Fruit fly (Drosophila melanogaster) whole organism, wandering third instar larva: ENCODE results near the gene Mpi.

Experiments used
- pan ChIP-seq: fragments of >200 bp; optimal IDR thresholded peaks from 2 replicates; lab custom pipeline; 2017
- woc ChIP-seq: sonication (Bioruptor generic); optimal IDR thresholded peaks from 2 replicates; lab custom pipeline; 2016; ENCODE audit warnings: missing biosample characterization, mild to moderate bottlenecking, missing genetic modification characterization

- TF ChIP-seq woc (GFP tag; lab: Kevin White, UChicago) (peak; percentile 82), pan (lab: Kevin White, UChicago) (no peak)
Measured at dm6 chr3R:9800644-9801330, 41.4 kb downstream of the Mpi start, which contains the start of the genes CG9467 and CG8526.
